Worm (Caenorhabditis elegans) whole organism, L3 larva: ENCODE results near the gene mlt-7.

ENCODE experiments used
- R02D3.7 ChIP-seq: fragments of 150-350 bp; optimal IDR thresholded peaks from 2 replicates; lab custom pipeline; 2014; ENCODE audit warnings: missing biosample characterization, missing genetic modification characterization
- ZK546.5 ChIP-seq: sonication (generic microtip); optimal IDR thresholded peaks from 2 replicates; lab custom pipeline; 2017; ENCODE audit warnings: missing biosample characterization, missing genetic modification characterization
- aly-2 ChIP-seq: fragments of 150-350 bp; optimal IDR thresholded peaks from 2 replicates; lab custom pipeline; 2014; ENCODE audit warnings: missing biosample characterization, missing genetic modification characterization
- ama-1 ChIP-seq: fragments of 150-350 bp; optimal IDR thresholded peaks from 2 replicates; lab custom pipeline; 2018
- ceh-28 ChIP-seq: fragments of 150-350 bp; optimal IDR thresholded peaks from 2 replicates; lab custom pipeline; 2014; ENCODE audit warnings: missing biosample characterization, missing genetic modification reagents, missing genetic modification characterization
- ceh-82 ChIP-seq: fragments of 150-350 bp; optimal IDR thresholded peaks from 2 replicates; lab custom pipeline; 2014; ENCODE audit warnings: missing biosample characterization, missing genetic modification characterization
- ceh-9 ChIP-seq: sonication (generic microtip); optimal IDR thresholded peaks from 2 replicates; lab custom pipeline; 2018; ENCODE audit warnings: missing biosample characterization, missing genetic modification characterization
- daf-12 ChIP-seq: fragments of 150-350 bp; optimal IDR thresholded peaks from 2 replicates; lab custom pipeline; 2014; ENCODE audit warnings: missing biosample characterization, missing genetic modification reagents, missing genetic modification characterization
- egl-5 ChIP-seq: fragments of 150-350 bp; optimal IDR thresholded peaks from 2 replicates; lab custom pipeline; 2017; ENCODE audit warnings: missing biosample characterization, missing genetic modification reagents, missing genetic modification characterization, inconsistent platforms
- elt-1 ChIP-seq: fragments of 150-350 bp; optimal IDR thresholded peaks from 2 replicates; lab custom pipeline; 2014; ENCODE audit warnings: missing biosample characterization, missing genetic modification characterization
- elt-2 ChIP-seq: sonication (generic microtip); optimal IDR thresholded peaks from 2 replicates; lab custom pipeline; 2016; ENCODE audit warnings: missing genetic modification reagents, mild to moderate bottlenecking, missing genetic modification characterization, missing compliant biosample characterization
- elt-3 ChIP-seq, 3 experiments: fragments of 150-350 bp in 1 of 3; sonication (generic microtip) in 2 of 3; optimal IDR thresholded peaks; 2 replicates in 2 of 3; 4 replicates in 1 of 3; lab custom pipeline; 2014 to 2017; ENCODE audit warnings: missing biosample characterization in 3 of 3, missing genetic modification characterization in 3 of 3
- fkh-10 ChIP-seq: sonication (generic microtip); optimal IDR thresholded peaks from 2 replicates; lab custom pipeline; 2017; ENCODE audit warnings: missing biosample characterization, missing genetic modification reagents, missing genetic modification characterization
- fkh-2 ChIP-seq: fragments of 150-350 bp; optimal IDR thresholded peaks from 2 replicates; lab custom pipeline; 2014; ENCODE audit warnings: missing biosample characterization, missing genetic modification reagents, missing genetic modification characterization
- fos-1 ChIP-seq: fragments of 150-350 bp; optimal IDR thresholded peaks from 2 replicates; lab custom pipeline; 2014; ENCODE audit warnings: missing biosample characterization, missing genetic modification characterization
- lin-15B ChIP-seq: fragments of 150-350 bp; optimal IDR thresholded peaks from 2 replicates; lab custom pipeline; 2014; ENCODE audit warnings: missing biosample characterization, missing genetic modification characterization
- lin-39 ChIP-seq: fragments of 150-350 bp; optimal IDR thresholded peaks from 2 replicates; lab custom pipeline; 2018; ENCODE audit warnings: missing biosample characterization, missing genetic modification reagents, missing genetic modification characterization
- lsy-12 ChIP-seq: sonication (generic microtip); optimal IDR thresholded peaks from 2 replicates; lab custom pipeline; 2016; ENCODE audit warnings: mild to moderate bottlenecking, missing genetic modification characterization, missing compliant biosample characterization
- mml-1 ChIP-seq: fragments of 150-350 bp; sonication (generic microtip); optimal IDR thresholded peaks from 3 replicates; lab custom pipeline; 2014; ENCODE audit warnings: missing biosample characterization, missing genetic modification characterization
- nfya-1 ChIP-seq: sonication (generic microtip); optimal IDR thresholded peaks from 2 replicates; lab custom pipeline; 2017; ENCODE audit warnings: missing genetic modification characterization, mild to moderate bottlenecking, missing compliant biosample characterization, antibody characterized with exemption, moderate library complexity; ENCODE audit not compliant: insufficient read depth
- nhr-11 ChIP-seq: fragments of 150-350 bp; optimal IDR thresholded peaks from 2 replicates; lab custom pipeline; 2014; ENCODE audit warnings: missing biosample characterization, missing genetic modification characterization
- nhr-12 ChIP-seq: fragments of 150-350 bp; optimal IDR thresholded peaks from 2 replicates; lab custom pipeline; 2014; ENCODE audit warnings: missing biosample characterization, missing genetic modification characterization
- nhr-23 ChIP-seq: fragments of 150-350 bp; optimal IDR thresholded peaks from 2 replicates; lab custom pipeline; 2014; ENCODE audit warnings: missing biosample characterization, missing genetic modification reagents, missing genetic modification characterization
- nhr-25 ChIP-seq: sonication (generic microtip); optimal IDR thresholded peaks from 2 replicates; lab custom pipeline; 2017; ENCODE audit warnings: missing biosample characterization, missing genetic modification characterization
- nhr-67 ChIP-seq: fragments of 150-350 bp; optimal IDR thresholded peaks from 2 replicates; lab custom pipeline; 2014; ENCODE audit warnings: missing biosample characterization, missing genetic modification characterization
- pha-4 ChIP-seq: fragments of 150-350 bp; optimal IDR thresholded peaks from 2 replicates; lab custom pipeline; 2014; ENCODE audit warnings: missing biosample characterization, missing genetic modification reagents, missing genetic modification characterization
- pqm-1 ChIP-seq: fragments of 150-350 bp; optimal IDR thresholded peaks from 2 replicates; lab custom pipeline; 2017; ENCODE audit warnings: missing biosample characterization, missing genetic modification characterization, inconsistent platforms
- snpc-4 ChIP-seq: fragments of 150-350 bp; optimal IDR thresholded peaks from 2 replicates; lab custom pipeline; 2014; ENCODE audit warnings: missing biosample characterization, missing genetic modification characterization
- unc-39 ChIP-seq: sonication (generic microtip); optimal IDR thresholded peaks from 4 replicates; lab custom pipeline; 2017; ENCODE audit warnings: missing biosample characterization, missing genetic modification characterization
- zag-1 ChIP-seq: fragments of 150-350 bp; optimal IDR thresholded peaks from 2 replicates; lab custom pipeline; 2014; ENCODE audit warnings: missing biosample characterization, missing genetic modification characterization
- ztf-11 ChIP-seq: fragments of 150-350 bp; optimal IDR thresholded peaks from 2 replicates; lab custom pipeline; 2014; ENCODE audit warnings: missing biosample characterization, missing genetic modification characterization
- ztf-4 ChIP-seq: fragments of 150-350 bp; optimal IDR thresholded peaks from 2 replicates; lab custom pipeline; 2014; ENCODE audit warnings: missing biosample characterization, missing genetic modification characterization

mlt-7 gene

DNA sequence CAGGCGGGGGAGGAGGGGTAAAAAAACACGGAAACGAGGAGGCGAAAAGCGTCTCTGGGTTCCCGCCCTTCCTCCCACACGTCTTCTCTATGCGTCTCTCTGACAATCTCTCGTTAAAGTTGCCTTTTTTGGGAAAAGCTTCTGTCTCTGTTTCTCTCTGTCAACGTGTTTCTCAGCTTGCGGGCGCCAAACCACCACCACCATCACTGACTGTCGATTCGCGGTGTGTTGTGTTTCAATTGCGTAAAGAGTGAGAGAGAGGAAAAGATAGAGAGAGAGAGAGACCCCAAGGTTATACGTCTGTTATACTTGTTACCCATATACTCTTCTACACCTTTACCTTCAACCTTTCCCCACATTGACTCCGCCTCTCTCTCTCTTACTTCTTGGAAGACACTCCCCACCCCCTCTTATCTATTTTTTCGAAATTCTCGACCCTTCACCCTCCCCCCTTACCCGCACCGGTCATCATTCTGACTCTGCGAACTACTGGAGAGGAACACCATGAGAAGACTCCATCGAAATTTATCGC is at the start of gene mlt-7:
Gene mlt-7 (plus strand): TSS at position 482 of the 532 bp plus-strand sequence.
- TF ChIP-seq nhr-25 (tag; lab: Kevin White, UChicago): peak; percentile 91
- TF ChIP-seq fos-1: no peak
- TF ChIP-seq egl-5: no peak
- TF ChIP-seq elt-2 (tag; lab: Kevin White, UChicago): no peak
- TF ChIP-seq pha-4 (tag; lab: Kevin White, UChicago): no peak
- TF ChIP-seq nhr-23 (tag; lab: Kevin White, UChicago): peak; percentile 16
- peak; percentile 15 for TF ChIP-seq elt-1 (tag; lab: Kevin White, UChicago)

DNA sequence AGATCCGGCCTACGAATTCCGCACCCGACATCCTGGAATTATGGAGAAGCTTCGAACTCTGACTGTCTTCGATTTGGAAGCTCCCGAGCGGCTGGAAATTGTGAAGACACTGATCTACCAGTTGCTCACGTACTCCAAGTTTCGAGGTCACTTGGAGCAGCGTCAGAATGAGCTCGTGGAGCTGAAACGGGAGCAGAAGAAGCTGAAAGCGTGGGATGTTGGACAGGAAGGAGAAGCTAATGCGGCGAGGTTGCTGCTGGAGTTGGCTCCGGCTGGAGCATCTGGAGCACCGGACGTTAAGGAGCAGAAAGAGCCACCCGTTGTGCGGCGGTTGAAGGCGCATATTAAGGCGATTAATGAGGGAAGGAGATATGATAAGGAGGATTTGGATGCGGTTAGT is 48.5 kb upstream of the mlt-7 start:
- TF ChIP-seq nfya-1 (tag; lab: Kevin White, UChicago) (no peak), ceh-9 (tag; lab: Kevin White, UChicago) (no peak), fos-1 (no peak), fkh-2 (tag; lab: Kevin White, UChicago) (no peak), pqm-1 (tag; lab: Kevin White, UChicago) (no peak), daf-12 (no peak), nhr-67 (tag; lab: Kevin White, UChicago) (no peak)

DNA sequence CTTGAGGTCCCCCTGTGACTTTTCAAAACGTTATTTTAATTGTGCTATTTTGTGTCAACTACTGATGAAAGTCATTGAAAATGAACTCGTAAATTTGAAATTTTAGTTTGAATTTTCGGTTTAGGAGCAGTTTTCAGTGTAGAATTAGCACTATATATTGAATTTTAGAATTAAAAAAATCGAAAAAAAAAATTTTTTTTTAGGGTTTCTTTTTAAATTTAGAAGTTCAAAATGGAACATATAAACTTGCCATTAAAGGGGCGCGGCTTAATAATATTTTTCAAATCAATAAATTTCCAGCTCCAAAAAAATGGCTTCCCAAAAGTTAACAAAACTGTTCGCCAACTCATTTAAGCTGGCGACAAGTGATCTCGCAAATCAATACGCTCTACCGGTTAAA is 41.9 kb upstream of the mlt-7 start, which contains the start of gene H20J04.9:
Gene H20J04.9 (plus strand): TSS at position 301 of the 400 bp plus-strand sequence.
- TF ChIP-seq lsy-12 (tag; lab: Kevin White, UChicago) (no peak), unc-39 (no peak)
- TF ChIP-seq, all 47 proteins: peak for 0

DNA sequence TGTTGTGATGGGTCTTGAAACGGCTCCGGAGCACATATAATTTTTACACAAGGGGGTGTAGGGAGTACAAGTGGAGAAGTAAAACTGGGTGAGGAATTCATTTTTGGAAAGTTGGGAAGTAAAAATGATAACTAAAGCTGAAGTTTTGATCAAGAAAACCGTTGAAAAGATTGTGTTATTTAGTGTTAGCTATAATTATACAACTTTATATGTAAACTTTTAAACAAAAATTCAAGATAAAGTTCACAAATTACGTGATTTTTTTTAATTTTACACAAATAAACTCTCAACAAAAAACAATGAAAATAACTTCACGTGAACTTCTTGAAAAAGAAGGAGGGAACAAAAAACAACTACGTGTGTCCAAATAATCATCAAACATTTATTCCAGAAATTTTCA is 37.6 kb upstream of the mlt-7 start, which contains the start of the genes H20J04.7 and H20J04.1:
Gene H20J04.7 (minus strand): TSS at position 101 of the 400 bp plus-strand sequence.
Gene H20J04.1 (plus strand): TSS at position 397 of the 400 bp plus-strand sequence.
- TF ChIP-seq elt-3 (tag; optimal IDR thresholded peaks at IDR 0.05; lab: Kevin White, UChicago) (no peak), daf-12 (no peak), R02D3.7 (tag; lab: Kevin White, UChicago) (no peak), elt-2 (tag; lab: Kevin White, UChicago) (no peak), ceh-28 (tag; lab: Kevin White, UChicago) (no peak), ztf-11 (tag; lab: Kevin White, UChicago) (no peak)

DNA sequence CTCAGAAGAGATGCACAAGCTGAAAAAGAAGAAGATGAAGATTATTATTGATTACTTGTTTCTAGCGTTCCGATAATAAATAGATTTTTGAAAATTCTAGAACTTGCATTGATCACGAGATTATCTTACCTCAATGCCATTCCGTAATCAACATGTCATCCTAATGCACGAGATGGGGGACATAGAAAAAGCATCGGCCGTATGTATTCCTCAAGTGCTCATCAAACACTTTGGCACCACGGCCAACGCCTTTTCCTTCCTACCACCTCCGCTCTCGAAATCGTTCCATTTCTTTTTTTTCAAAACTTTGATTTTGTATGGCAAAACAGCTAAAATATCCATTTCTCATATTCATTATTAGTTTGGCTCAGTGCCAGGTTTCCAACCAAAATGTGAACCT is 34.0 kb upstream of the mlt-7 start, which contains the start of gene lat-2:
Gene lat-2 (plus strand): TSS at position 301 of the 400 bp plus-strand sequence.
- TF ChIP-seq pha-4 (tag; lab: Kevin White, UChicago) (no peak), nhr-12 (tag; lab: Kevin White, UChicago) (no peak), fos-1 (no peak), ZK546.5 (tag; lab: Kevin White, UChicago) (no peak), zag-1 (tag; lab: Kevin White, UChicago) (no peak), R02D3.7 (tag; lab: Kevin White, UChicago) (no peak), lin-39 (no peak), aly-2 (tag; lab: Kevin White, UChicago) (no peak), nhr-23 (tag; lab: Kevin White, UChicago) (no peak), snpc-4 (tag; lab: Kevin White, UChicago) (no peak), mml-1 (tag; lab: Kevin White, UChicago) (no peak), ceh-9 (tag; lab: Kevin White, UChicago) (no peak)

DNA sequence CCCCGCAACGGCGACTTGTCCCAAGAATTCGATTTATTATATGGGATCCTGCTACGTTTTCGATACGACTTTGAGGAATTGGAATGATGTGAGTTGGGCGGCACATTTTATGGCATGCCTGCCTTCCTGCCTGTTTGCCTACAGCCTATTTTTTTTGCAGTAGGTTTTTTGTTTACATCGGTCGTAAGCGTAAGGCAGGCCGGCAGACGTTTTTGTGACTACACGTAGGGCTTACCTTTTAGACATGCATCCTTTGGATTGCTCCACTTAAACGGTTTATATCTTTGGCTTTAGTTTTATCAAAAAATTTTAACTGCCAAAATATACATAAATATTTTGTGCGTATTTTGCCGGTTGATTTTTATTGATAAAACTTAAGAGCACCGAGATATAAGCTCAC is 33.6 kb upstream of the mlt-7 start:
- TF ChIP-seq pqm-1 (tag; lab: Kevin White, UChicago) (no peak), fkh-10 (GFP tag; lab: Kevin White, UChicago) (no peak), elt-1 (tag; lab: Kevin White, UChicago) (no peak), lin-15B (tag; lab: Kevin White, UChicago) (no peak), ztf-4 (no peak), nhr-25 (tag; lab: Kevin White, UChicago) (no peak), ama-1 (lab: Kevin White, UChicago) (no peak), ceh-82 (no peak), ceh-28 (tag; lab: Kevin White, UChicago) (no peak), nhr-11 (no peak), zag-1 (tag; lab: Kevin White, UChicago) (no peak)
